Fruit fly (Drosophila melanogaster) whole organism, embryonic: ENCODE data around the gene Cpr97Ea.

ENCODE experiments used
- Ada2b ChIP-seq: fragments of 200-800 bp; sonication (Bioruptor generic); IDR thresholded peaks from 2 replicates; pipeline ENCODE4 v1.3.6; 2022; ENCODE audit warnings: missing biosample characterization, missing genetic modification characterization
- Antp ChIP-seq: fragments of 200-800 bp; sonication (Bioruptor generic); optimal IDR thresholded peaks from 3 replicates; lab custom pipeline; 2016; ENCODE audit warnings: missing biosample characterization, missing genetic modification characterization
- Awh ChIP-seq: fragments of 200-800 bp; sonication (Bioruptor generic); IDR thresholded peaks from 2 replicates; pipeline ENCODE4, ENCODE4 v1.3.6; 2022; ENCODE audit warnings: missing biosample characterization, missing genetic modification characterization
- Blimp-1 ChIP-seq: fragments of 200-800 bp; sonication (Bioruptor generic); optimal IDR thresholded peaks from 3 replicates; lab custom pipeline; 2018; ENCODE audit warnings: missing biosample characterization, missing genetic modification characterization, mild to moderate bottlenecking, moderate library complexity, missing genetic modification reagents
- CG11398 ChIP-seq: fragments of 200-800 bp; sonication (Bioruptor generic); optimal IDR thresholded peaks from 2 replicates; lab custom pipeline; 2016; ENCODE audit warnings: missing biosample characterization, missing genetic modification characterization
- CG14014 ChIP-seq: fragments of 200-800 bp; sonication (Bioruptor generic); IDR thresholded peaks from 2 replicates; pipeline ENCODE4 v1.3.6; 2022; ENCODE audit warnings: missing biosample characterization, missing genetic modification characterization
- CG1603 ChIP-seq: fragments of 200-800 bp; sonication (Bioruptor generic); optimal IDR thresholded peaks from 2 replicates; lab custom pipeline; 2019; ENCODE audit warnings: missing biosample characterization, mild to moderate bottlenecking, missing genetic modification characterization, moderate library complexity
- CG16779 ChIP-seq: fragments of 200-800 bp; sonication (Bioruptor generic); IDR thresholded peaks from 2 replicates; pipeline ENCODE4 v1.3.6; 2022; ENCODE audit warnings: missing biosample characterization, missing genetic modification characterization
- CG16815 ChIP-seq: fragments of 200-800 bp; sonication (Bioruptor generic); optimal IDR thresholded peaks from 3 replicates; lab custom pipeline; 2017; ENCODE audit warnings: missing biosample characterization, mild to moderate bottlenecking, missing genetic modification characterization
- CG17328 ChIP-seq: fragments of 200-800 bp; sonication (Bioruptor generic); IDR thresholded peaks from 2 replicates; pipeline ENCODE4 v1.3.6; 2022; ENCODE audit warnings: missing biosample characterization, missing genetic modification characterization
- CG17912 ChIP-seq: fragments of 200-800 bp; sonication (Bioruptor generic); optimal IDR thresholded peaks from 2 replicates; lab custom pipeline; 2018; ENCODE audit warnings: missing biosample characterization, mild to moderate bottlenecking, missing genetic modification characterization
- CG30020 ChIP-seq: fragments of 200-800 bp; optimal IDR thresholded peaks from 2 replicates; lab custom pipeline; 2019; ENCODE audit warnings: missing biosample characterization, mild to moderate bottlenecking, missing genetic modification characterization, moderate library complexity
- CG31388 ChIP-seq: fragments of 200-800 bp; sonication (Bioruptor generic); optimal IDR thresholded peaks from 2 replicates; lab custom pipeline; 2016; ENCODE audit warnings: missing biosample characterization, missing genetic modification characterization
- CG32767 ChIP-seq: fragments of 200-800 bp; sonication (Bioruptor generic); IDR thresholded peaks from 2 replicates; pipeline ENCODE4 v1.3.6; 2022; ENCODE audit warnings: missing biosample characterization, missing genetic modification characterization
- CG34376 ChIP-seq: fragments of 200-800 bp; sonication (Bioruptor generic); optimal IDR thresholded peaks from 2 replicates; lab custom pipeline; 2018; ENCODE audit warnings: missing biosample characterization, mild to moderate bottlenecking, missing genetic modification characterization
- CG4404 ChIP-seq: fragments of 200-800 bp; sonication (Bioruptor generic); IDR thresholded peaks from 2 replicates; pipeline ENCODE4 v1.3.6; 2022; ENCODE audit warnings: missing biosample characterization, missing genetic modification characterization
- CG6654 ChIP-seq: fragments of 200-800 bp; sonication (Bioruptor generic); optimal IDR thresholded peaks from 2 replicates; lab custom pipeline; 2017; ENCODE audit warnings: missing biosample characterization, mild to moderate bottlenecking, missing genetic modification characterization
- CG6791 ChIP-seq: fragments of 200-800 bp; sonication (Bioruptor generic); IDR thresholded peaks from 3 replicates; pipeline ENCODE4 v1.3.6; 2022; ENCODE audit warnings: missing biosample characterization, missing genetic modification characterization; ENCODE audit not compliant: partially characterized antibody
- CG6854 ChIP-seq: fragments of 200-800 bp; sonication (Bioruptor generic); optimal IDR thresholded peaks from 3 replicates; lab custom pipeline; 2017; ENCODE audit warnings: missing biosample characterization, mild to moderate bottlenecking, missing genetic modification characterization
- CG8388 ChIP-seq: fragments of 200-800 bp; sonication (Bioruptor generic); optimal IDR thresholded peaks from 2 replicates; lab custom pipeline; 2019; ENCODE audit warnings: missing biosample characterization, mild to moderate bottlenecking, missing genetic modification characterization, moderate library complexity
- CG8478 ChIP-seq: fragments of >200 bp; optimal IDR thresholded peaks from 2 replicates; lab custom pipeline; 2018
- CG9215 ChIP-seq: fragments of 200-800 bp; sonication (Bioruptor generic); IDR thresholded peaks from 2 replicates; pipeline ENCODE4 v1.3.6; 2022; ENCODE audit warnings: missing biosample characterization, missing genetic modification characterization
- CG9437 ChIP-seq: fragments of 200-800 bp; sonication (Bioruptor generic); optimal IDR thresholded peaks from 2 replicates; lab custom pipeline; 2018; ENCODE audit warnings: missing biosample characterization, mild to moderate bottlenecking, missing genetic modification characterization
- CG9727 ChIP-seq: fragments of 200-800 bp; sonication (Bioruptor generic); optimal IDR thresholded peaks from 3 replicates; lab custom pipeline; 2017; ENCODE audit warnings: missing biosample characterization, mild to moderate bottlenecking, missing genetic modification characterization
- CTCF ChIP-seq: fragments of 200-800 bp; sonication (Bioruptor generic); optimal IDR thresholded peaks from 2 replicates; lab custom pipeline; 2017; ENCODE audit warnings: missing biosample characterization, mild to moderate bottlenecking, missing genetic modification characterization, moderate library complexity
- CkIIα-i1 ChIP-seq: fragments of 200-800 bp; sonication (Bioruptor generic); IDR thresholded peaks from 2 replicates; pipeline ENCODE4 v1.3.6; 2022; ENCODE audit warnings: missing biosample characterization, missing genetic modification characterization
- CrebB ChIP-seq: fragments of 200-800 bp; sonication (Bioruptor generic); optimal IDR thresholded peaks from 3 replicates; lab custom pipeline; 2018; ENCODE audit warnings: missing biosample characterization, mild to moderate bottlenecking, missing genetic modification characterization
- E2f1 ChIP-seq: fragments of 200-800 bp; sonication (Bioruptor generic); IDR thresholded peaks from 2 replicates; pipeline ENCODE4 v1.3.6; 2022; ENCODE audit warnings: missing biosample characterization, missing genetic modification characterization
- Hey ChIP-seq: fragments of 200-800 bp; sonication (Bioruptor generic); optimal IDR thresholded peaks from 3 replicates; lab custom pipeline; 2018; ENCODE audit warnings: missing biosample characterization, mild to moderate bottlenecking, missing genetic modification characterization
- Hr78 ChIP-seq, 2 experiments: fragments of 200-800 bp in 1 of 2; fragments of >200 bp in 1 of 2; sonication (Bioruptor generic) in 1 of 2; optimal IDR thresholded peaks; 2 replicates each; lab custom pipeline; 2017 to 2019; ENCODE audit warnings: missing biosample characterization in 2 of 2, missing genetic modification characterization in 2 of 2, mild to moderate bottlenecking in 1 of 2, moderate library complexity in 1 of 2
- Max ChIP-seq: fragments of 200-800 bp; sonication (Bioruptor generic); optimal IDR thresholded peaks from 2 replicates; lab custom pipeline; 2016; ENCODE audit warnings: missing biosample characterization, mild to moderate bottlenecking, missing genetic modification characterization
- amos ChIP-seq: fragments of 200-800 bp; sonication (Bioruptor generic); IDR thresholded peaks from 2 replicates; pipeline ENCODE4 v1.3.6; 2022; ENCODE audit warnings: missing biosample characterization, missing genetic modification characterization; ENCODE audit not compliant: partially characterized antibody
- az2 ChIP-seq: fragments of 200-800 bp; sonication (Bioruptor generic); optimal IDR thresholded peaks from 3 replicates; lab custom pipeline; 2016; ENCODE audit warnings: missing biosample characterization, missing genetic modification characterization
- bcd ChIP-seq: fragments of 200-800 bp; sonication (Bioruptor generic); optimal IDR thresholded peaks from 2 replicates; lab custom pipeline; 2017; ENCODE audit warnings: missing biosample characterization, mild to moderate bottlenecking, missing genetic modification characterization
- bigmax ChIP-seq: fragments of 200-800 bp; sonication (Bioruptor generic); optimal IDR thresholded peaks from 2 replicates; lab custom pipeline; 2018; ENCODE audit warnings: missing biosample characterization, mild to moderate bottlenecking, missing genetic modification characterization
- br ChIP-seq: fragments of >200 bp; optimal IDR thresholded peaks from 2 replicates; lab custom pipeline; 2017
- cas ChIP-seq: fragments of 200-800 bp; sonication (Bioruptor generic); IDR thresholded peaks from 2 replicates; pipeline ENCODE4 v1.3.6; 2022; ENCODE audit warnings: missing biosample characterization, missing genetic modification characterization
- chif ChIP-seq, 2 experiments: fragments of 200-800 bp; sonication (Bioruptor generic); optimal IDR thresholded peaks; 3 replicates each; lab custom pipeline; 2016; ENCODE audit warnings: missing biosample characterization in 2 of 2, missing genetic modification characterization in 2 of 2
- crc ChIP-seq: fragments of 200-800 bp; sonication (Bioruptor generic); optimal IDR thresholded peaks from 2 replicates; lab custom pipeline; 2016; ENCODE audit warnings: missing biosample characterization, missing genetic modification characterization
- dysf ChIP-seq: fragments of 200-800 bp; sonication (Bioruptor generic); IDR thresholded peaks from 3 replicates; pipeline ENCODE4 v1.3.6; 2022; ENCODE audit warnings: missing biosample characterization, missing genetic modification characterization
- ems ChIP-seq: fragments of 200-800 bp; sonication (Bioruptor generic); optimal IDR thresholded peaks from 3 replicates; lab custom pipeline; 2016; ENCODE audit warnings: missing biosample characterization, missing genetic modification characterization
- esg ChIP-seq: fragments of 200-800 bp; sonication (Bioruptor generic); conservative IDR thresholded peaks from 2 replicates; pipeline ENCODE4 v1.3.6; 2022; ENCODE audit warnings: missing biosample characterization, missing genetic modification characterization
- ewg ChIP-seq: fragments of 200-800 bp; sonication (Bioruptor generic); optimal IDR thresholded peaks from 3 replicates; lab custom pipeline; 2017; ENCODE audit warnings: mild to moderate bottlenecking, missing biosample characterization, missing genetic modification reagents, missing genetic modification characterization
- gfzf ChIP-seq: fragments of 200-800 bp; sonication (Bioruptor generic); optimal IDR thresholded peaks from 2 replicates; lab custom pipeline; 2016; ENCODE audit warnings: missing biosample characterization, mild to moderate bottlenecking, missing genetic modification characterization, moderate library complexity
- lab ChIP-seq: fragments of 200-800 bp; sonication (Bioruptor generic); optimal IDR thresholded peaks from 3 replicates; lab custom pipeline; 2017; ENCODE audit warnings: missing biosample characterization, missing genetic modification characterization, mild to moderate bottlenecking, moderate library complexity, missing genetic modification reagents
- luna ChIP-seq: fragments of 200-800 bp; sonication (Bioruptor generic); optimal IDR thresholded peaks from 2 replicates; lab custom pipeline; 2016; ENCODE audit warnings: missing biosample characterization, missing genetic modification characterization
- nom ChIP-seq: fragments of 200-800 bp; sonication (Bioruptor generic); optimal IDR thresholded peaks from 2 replicates; lab custom pipeline; 2017; ENCODE audit warnings: missing biosample characterization, missing genetic modification characterization, mild to moderate bottlenecking, moderate library complexity, missing genetic modification reagents
- pho ChIP-seq: fragments of 200-800 bp; sonication (Bioruptor generic); optimal IDR thresholded peaks from 2 replicates; lab custom pipeline; 2016; ENCODE audit warnings: missing biosample characterization, missing genetic modification characterization
- sisA ChIP-seq: fragments of 200-800 bp; sonication (Bioruptor generic); IDR thresholded peaks from 2 replicates; pipeline ENCODE4 v1.3.6; 2022; ENCODE audit warnings: missing biosample characterization, missing genetic modification characterization
- sqz ChIP-seq: fragments of 200-800 bp; sonication (Bioruptor generic); optimal IDR thresholded peaks from 3 replicates; lab custom pipeline; 2018; ENCODE audit warnings: missing biosample characterization, mild to moderate bottlenecking, missing genetic modification characterization
- unpg ChIP-seq: fragments of 200-800 bp; sonication (Bioruptor generic); optimal IDR thresholded peaks from 3 replicates; lab custom pipeline; 2018; ENCODE audit warnings: missing biosample characterization, mild to moderate bottlenecking, missing genetic modification characterization, moderate library complexity
- zen2 ChIP-seq: fragments of 200-800 bp; sonication (Bioruptor generic); IDR thresholded peaks from 3 replicates; pipeline ENCODE4 v1.3.6; 2022; ENCODE audit warnings: missing biosample characterization, missing genetic modification characterization; ENCODE audit not compliant: partially characterized antibody

The Cpr97Ea gene

DNA sequence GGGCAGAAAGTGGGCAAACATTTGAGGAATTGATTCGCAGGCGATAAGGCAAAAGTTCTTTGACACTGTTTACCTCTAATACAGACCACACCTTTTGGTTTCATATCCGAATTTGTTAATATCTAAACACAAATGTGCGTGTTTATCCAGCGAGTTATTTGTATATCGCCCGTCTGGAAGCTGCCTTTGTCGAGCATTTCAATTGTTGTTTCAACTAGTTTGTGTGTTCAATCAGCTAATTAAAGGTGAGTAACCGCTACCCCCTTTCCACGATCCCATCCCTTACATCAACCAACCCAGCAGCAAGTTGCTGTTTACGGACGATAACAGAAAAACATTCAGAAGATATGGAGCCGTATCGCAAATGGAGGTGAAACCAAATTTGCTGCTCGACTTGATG, 43.8 kb upstream of the Cpr97Ea start (continued):
- no peak for TF ChIP-seq Hr78 (GFP tag; optimal IDR thresholded peaks at IDR 0.05; lab: Kevin White, UChicago)
- TF ChIP-seq CG17912 = no peak
- TF ChIP-seq CG30020 (tag; lab: Kevin White, UChicago) = no peak
- TF ChIP-seq nom (GFP tag; lab: Kevin White, UChicago) = no peak
- TF ChIP-seq CG31388 (GFP tag; lab: Kevin White, UChicago) = no peak
- TF ChIP-seq CrebB (tag; lab: Kevin White, UChicago) = peak; percentile 57
- no peak for TF ChIP-seq CG8388 (GFP tag; lab: Kevin White, UChicago)
- TF ChIP-seq bcd (GFP tag; lab: Kevin White, UChicago) = peak; percentile 35
- TF ChIP-seq esg (GFP tag; lab: Robert Waterston, UW) = no peak
- TF ChIP-seq CG6854 (GFP tag; lab: Kevin White, UChicago) = peak; percentile 27
- TF ChIP-seq Antp (GFP tag; lab: Kevin White, UChicago) = peak; percentile 5
- TF ChIP-seq CG14014 (GFP tag; lab: Robert Waterston, UW) = peak; percentile 73; the same call in 1 of the 2 replicates
- no peak for TF ChIP-seq sqz
- no peak for TF ChIP-seq Max (GFP tag; lab: Kevin White, UChicago)
- TF ChIP-seq CG9437 (GFP tag; lab: Kevin White, UChicago) = no peak
- no peak for TF ChIP-seq CG17328 (GFP tag; lab: Robert Waterston, UW)
- 0 out of 2 replicates have a peak, but pooled peaks have one; percentile 32 for TF ChIP-seq CG32767 (GFP tag; lab: Robert Waterston, UW)
- TF ChIP-seq CG16815 (GFP tag; lab: Kevin White, UChicago) = no peak
- no peak for TF ChIP-seq zen2
- TF ChIP-seq CG9727 = peak; percentile 30
- TF ChIP-seq luna (GFP tag; lab: Kevin White, UChicago) = peak; percentile 70
- no peak for TF ChIP-seq CG6791 (GFP tag; lab: Robert Waterston, UW)
- no peak for TF ChIP-seq E2f1 (GFP tag; lab: Robert Waterston, UW)
- no peak for TF ChIP-seq Ada2b (GFP tag; lab: Robert Waterston, UW)
- TF ChIP-seq CkIIα-i1 = no peak
- peak; percentile 63 for TF ChIP-seq CG34376 (GFP tag; lab: Kevin White, UChicago)
- no peak for TF ChIP-seq chif (GFP tag; optimal IDR thresholded peaks at IDR 0.05; lab: Kevin White, UChicago)
- TF ChIP-seq gfzf = no peak
- TF ChIP-seq cas (GFP tag; lab: Robert Waterston, UW) = no peak
- TF ChIP-seq bigmax (GFP tag; lab: Kevin White, UChicago) = no peak
- no peak for TF ChIP-seq CG6654 (GFP tag; lab: Kevin White, UChicago)
- TF ChIP-seq CTCF (GFP tag; lab: Kevin White, UChicago) = no peak
- no peak for TF ChIP-seq ewg
- no peak for TF ChIP-seq CG4404
- peak; percentile 35 for TF ChIP-seq unpg
- 0 out of 2 replicates have a peak, but pooled peaks have one; percentile 19 for TF ChIP-seq Awh (GFP tag; lab: Robert Waterston, UW)
- TF ChIP-seq dysf (GFP tag; lab: Robert Waterston, UW) = peak; percentile 55; the same call in 1 of the 3 replicates
- TF ChIP-seq CG8478 (lab: Kevin White, UChicago) = no peak
- no peak for TF ChIP-seq amos (GFP tag; lab: Robert Waterston, UW)
- no peak for TF ChIP-seq br (lab: Kevin White, UChicago)
- peak; percentile 87 for TF ChIP-seq lab
- TF ChIP-seq Blimp-1 (GFP tag; lab: Kevin White, UChicago) = peak; percentile 1
- no peak for TF ChIP-seq CG9215
- no peak for TF ChIP-seq az2 (GFP tag; lab: Kevin White, UChicago)
- peak; percentile 29 for TF ChIP-seq CG11398 (GFP tag; lab: Kevin White, UChicago)
- TF ChIP-seq CG16779 (GFP tag; lab: Robert Waterston, UW) = no peak
- no peak for TF ChIP-seq sisA
- peak; percentile 38 for TF ChIP-seq crc (GFP tag; lab: Kevin White, UChicago)
- no peak for TF ChIP-seq CG1603 (tag; lab: Kevin White, UChicago)
- peak; percentile 70 for TF ChIP-seq pho
- TF ChIP-seq ems (GFP tag; lab: Kevin White, UChicago) = no peak
- TF ChIP-seq Hey (tag; lab: Kevin White, UChicago) = peak; percentile 25
